Fruit fly (Drosophila melanogaster): ENCODE measurements around the gene bou.

Gene bou

dm6 chrX:6969364-6970137 lies 16.7 kb upstream of the bou start, which contains the start of gene CG4586 (continued):
- TF ChIP-seq CG34376 (GFP tag; optimal IDR thresholded peaks at IDR 0.05) (peak; percentile 97), tap (tag; optimal IDR thresholded peaks at IDR 0.05) (peak; percentile 96), repo (GFP tag; optimal IDR thresholded peaks at IDR 0.05) (peak; percentile 96), slou (GFP tag; optimal IDR thresholded peaks at IDR 0.05) (peak; percentile 75), CG4820 (GFP tag; optimal IDR thresholded peaks at IDR 0.05) (peak; percentile 88), tll (GFP tag; optimal IDR thresholded peaks at IDR 0.05) (no peak), Fer2 (tag; optimal IDR thresholded peaks at IDR 0.05) (peak; percentile 84), CG17612 (GFP tag; IDR thresholded peaks at IDR 0.05) (peak; percentile 82), Atf6 (GFP tag; IDR thresholded peaks at IDR 0.05) (peak; percentile 96), chm (GFP tag; IDR thresholded peaks at IDR 0.05) (peak; percentile 97), CG6254 (GFP tag; optimal IDR thresholded peaks at IDR 0.05) (peak; percentile 94), trh (GFP tag; optimal IDR thresholded peaks at IDR 0.05) (peak; percentile 76), gfzf (GFP tag; optimal IDR thresholded peaks at IDR 0.05) (no peak), CG34224 (GFP tag; IDR thresholded peaks at IDR 0.05; ENCODE audit: partially characterized antibody) (no peak), bab2 (GFP tag; optimal IDR thresholded peaks at IDR 0.05) (peak; percentile 94), hth (optimal IDR thresholded peaks at IDR 0.05) (no peak), seq (GFP tag; IDR thresholded peaks at IDR 0.05) (peak; percentile 97), crp (GFP tag; optimal IDR thresholded peaks at IDR 0.05) (peak in 1 of 2 experiments; percentile 38), pita (GFP tag; optimal IDR thresholded peaks at IDR 0.05) (no peak), CG1024 (GFP tag; IDR thresholded peaks at IDR 0.05) (peak; percentile 86), h (optimal IDR thresholded peaks at IDR 0.05) (no peak), CG6765 (GFP tag; optimal IDR thresholded peaks at IDR 0.05) (peak; percentile 97), Gsc (GFP tag; IDR thresholded peaks at IDR 0.05) (peak; percentile 43; the same call in 1 of the 2 replicates), BtbVII (GFP tag; optimal IDR thresholded peaks at IDR 0.05) (peak; percentile 98), Hand (GFP tag; optimal IDR thresholded peaks at IDR 0.05) (peak; percentile 98), mld (GFP tag; IDR thresholded peaks at IDR 0.05; ENCODE audit: partially characterized antibody) (no peak), Sox102F (GFP tag; optimal IDR thresholded peaks at IDR 0.05) (peak; percentile 94), CG7786 (GFP tag; optimal IDR thresholded peaks at IDR 0.05) (peak; percentile 95), wek (GFP tag; optimal IDR thresholded peaks at IDR 0.05) (peak; percentile 94), kah (GFP tag; optimal IDR thresholded peaks at IDR 0.05) (peak; percentile 84), Fer1 (GFP tag; optimal IDR thresholded peaks at IDR 0.05) (peak; percentile 98), gt (GFP tag; IDR thresholded peaks at IDR 0.05) (no peak), CG8089 (GFP tag; optimal IDR thresholded peaks at IDR 0.05) (peak; percentile 91), aop (GFP tag; IDR thresholded peaks at IDR 0.05) (peak; percentile 60), sim (GFP tag; IDR thresholded peaks at IDR 0.05) (peak; percentile 92), CG30020 (tag; optimal IDR thresholded peaks at IDR 0.05) (peak; percentile 34), Eip74EF (GFP tag; optimal IDR thresholded peaks at IDR 0.05) (peak in 1 of 2 experiments; percentile 95), her (GFP tag; optimal IDR thresholded peaks at IDR 0.05) (peak; percentile 97), Ada2b (GFP tag; IDR thresholded peaks at IDR 0.05) (peak; percentile 96), hkb (optimal IDR thresholded peaks at IDR 0.05) (no peak), hkb (GFP tag; IDR thresholded peaks at IDR 0.05) (peak; percentile 99), CG8944 (GFP tag; optimal IDR thresholded peaks at IDR 0.05) (peak; percentile 89), CG15696 (tag; optimal IDR thresholded peaks at IDR 0.05) (peak; percentile 57), CG7745 (tag; optimal IDR thresholded peaks at IDR 0.05) (no peak), GATAe (GFP tag; conservative IDR thresholded peaks at IDR 0.05) (peak; percentile 82), chn (GFP tag; optimal IDR thresholded peaks at IDR 0.05) (peak; percentile 91), rib (GFP tag; IDR thresholded peaks at IDR 0.05) (peak; percentile 96), pum (GFP tag; optimal IDR thresholded peaks at IDR 0.05) (peak; percentile 88), twi (tag; optimal IDR thresholded peaks at IDR 0.05) (peak; percentile 69), CG14860 (GFP tag; IDR thresholded peaks at IDR 0.05; ENCODE audit: partially characterized antibody) (no peak)
